Worm (Caenorhabditis elegans) whole organism, L4 larva: ENCODE results near the gene pycr-1.
A peak's percentile ranks its signal among the peaks of the same experiment; 100 is the strongest.

Experiments used
- F26F4.8 ChIP-seq: fragments of 200-800 bp; sonication (Bioruptor generic); conservative IDR thresholded peaks from 2 replicates; pipeline ENCODE4 v1.3.6; 2022; ENCODE audit warnings: missing genetic modification characterization, missing compliant biosample characterization
- F37D6.2 ChIP-seq: sonication (generic microtip); optimal IDR thresholded peaks from 2 replicates; lab custom pipeline; 2016; ENCODE audit warnings: mild to moderate bottlenecking, missing genetic modification characterization, missing compliant biosample characterization
- F44E2.7 ChIP-seq: fragments of 200-800 bp; sonication (Bioruptor generic); IDR thresholded peaks from 2 replicates; pipeline ENCODE4 v2.1.2; 2022; ENCODE audit warnings: missing genetic modification characterization, missing compliant biosample characterization
- R02D3.7 ChIP-seq: fragments of 150-350 bp; sonication (generic microtip); optimal IDR thresholded peaks from 3 replicates; lab custom pipeline; 2014; ENCODE audit warnings: missing biosample characterization, missing genetic modification characterization
- T26A8.4 ChIP-seq: fragments of 200-800 bp; sonication (Bioruptor generic); IDR thresholded peaks from 2 replicates; pipeline ENCODE4 v1.3.6; 2022; ENCODE audit warnings: missing genetic modification characterization, missing compliant biosample characterization
- Y48G9A.11 ChIP-seq: fragments of 200-800 bp; sonication (Bioruptor generic); IDR thresholded peaks from 2 replicates; pipeline ENCODE4 v1.3.6; 2022; ENCODE audit warnings: missing genetic modification reagents, missing genetic modification characterization, missing compliant biosample characterization
- Y75B8A.6 ChIP-seq: fragments of 200-800 bp; sonication (Bioruptor generic); IDR thresholded peaks from 2 replicates; pipeline ENCODE4 v1.3.6; 2022; ENCODE audit warnings: missing genetic modification reagents, missing genetic modification characterization, missing compliant biosample characterization
- aha-1 ChIP-seq: fragments of 150-350 bp; peaks from one replicate; lab custom pipeline; 2014; ENCODE audit warnings: missing biosample characterization, missing genetic modification characterization
- aly-2 ChIP-seq: sonication (generic microtip); optimal IDR thresholded peaks from 2 replicates; lab custom pipeline; 2018; ENCODE audit warnings: missing biosample characterization, missing genetic modification characterization
- ama-1 ChIP-seq: fragments of 150-350 bp; optimal IDR thresholded peaks from 2 replicates; lab custom pipeline; 2014; ENCODE audit warnings: inconsistent platforms, mixed read lengths
- ceh-20 ChIP-seq: fragments of 200-800 bp; sonication (Bioruptor generic); IDR thresholded peaks from 2 replicates; pipeline ENCODE4 v1.3.6; 2022; ENCODE audit warnings: missing genetic modification reagents, missing genetic modification characterization, missing compliant biosample characterization
- ceh-28 ChIP-seq: fragments of 150-350 bp; optimal IDR thresholded peaks from 2 replicates; lab custom pipeline; 2014; ENCODE audit warnings: missing biosample characterization, missing genetic modification reagents, missing genetic modification characterization
- ceh-32 ChIP-seq: sonication (generic microtip); optimal IDR thresholded peaks from 2 replicates; lab custom pipeline; 2016; ENCODE audit warnings: mild to moderate bottlenecking, missing genetic modification characterization, missing compliant biosample characterization; ENCODE audit not compliant: poor library complexity
- ceh-82 ChIP-seq: sonication (generic microtip); optimal IDR thresholded peaks from 2 replicates; lab custom pipeline; 2017; ENCODE audit warnings: missing biosample characterization, missing genetic modification characterization
- ces-1 ChIP-seq: fragments of 150-350 bp; sonication (generic microtip); optimal IDR thresholded peaks from 4 replicates; lab custom pipeline; 2014; ENCODE audit warnings: missing biosample characterization, missing genetic modification reagents, missing genetic modification characterization
- ctbp-1 ChIP-seq: fragments of 200-800 bp; sonication (Bioruptor generic); IDR thresholded peaks from 2 replicates; pipeline ENCODE4 v1.3.6; 2022; ENCODE audit warnings: missing genetic modification reagents, missing genetic modification characterization, missing compliant biosample characterization
- daf-12 ChIP-seq: fragments of 150-350 bp; optimal IDR thresholded peaks from 2 replicates; lab custom pipeline; 2014; ENCODE audit warnings: missing biosample characterization, missing genetic modification reagents, missing genetic modification characterization
- dpl-1 ChIP-seq: fragments of 150-350 bp; optimal IDR thresholded peaks from 2 replicates; lab custom pipeline; 2014; ENCODE audit warnings: missing biosample characterization, missing genetic modification reagents, missing genetic modification characterization
- egl-27 ChIP-seq: sonication (generic microtip); optimal IDR thresholded peaks from 3 replicates; lab custom pipeline; 2017; ENCODE audit warnings: missing biosample characterization, missing genetic modification reagents, missing genetic modification characterization
- fkh-10 ChIP-seq: fragments of 150-350 bp; optimal IDR thresholded peaks from 2 replicates; lab custom pipeline; 2014; ENCODE audit warnings: missing biosample characterization, missing genetic modification reagents, missing genetic modification characterization
- gei-8 ChIP-seq: fragments of 200-800 bp; sonication (Bioruptor generic); optimal IDR thresholded peaks from 2 replicates; lab custom pipeline; 2018; ENCODE audit warnings: mild to moderate bottlenecking, missing genetic modification characterization, missing compliant biosample characterization
- hlh-30 ChIP-seq: sonication (generic microtip); optimal IDR thresholded peaks from 2 replicates; lab custom pipeline; 2017; ENCODE audit warnings: antibody characterized with exemption, mild to moderate bottlenecking, missing genetic modification characterization, missing compliant biosample characterization; ENCODE audit not compliant: insufficient read depth
- hmg-1.1 ChIP-seq: fragments of 200-800 bp; sonication (Bioruptor generic); IDR thresholded peaks from 2 replicates; pipeline ENCODE4 v1.3.6; 2022; ENCODE audit warnings: missing genetic modification reagents, missing genetic modification characterization, missing compliant biosample characterization
- lim-7 ChIP-seq: fragments of 200-800 bp; sonication (Bioruptor generic); IDR thresholded peaks from 2 replicates; pipeline ENCODE4 v1.3.6; 2022; ENCODE audit warnings: missing genetic modification characterization, missing compliant biosample characterization
- lin-13 ChIP-seq: fragments of 150-350 bp; optimal IDR thresholded peaks from 2 replicates; lab custom pipeline; 2014; ENCODE audit warnings: missing biosample characterization, missing genetic modification reagents, missing genetic modification characterization
- lin-39 ChIP-seq: fragments of 150-350 bp; optimal IDR thresholded peaks from 2 replicates; lab custom pipeline; 2014; ENCODE audit warnings: missing biosample characterization, missing genetic modification reagents, missing genetic modification characterization
- lir-3 ChIP-seq: sonication (generic microtip); optimal IDR thresholded peaks from 2 replicates; lab custom pipeline; 2016; ENCODE audit warnings: mild to moderate bottlenecking, missing genetic modification characterization, missing compliant biosample characterization
- lsy-2 ChIP-seq, 2 experiments: fragments of 150-350 bp in 1 of 2; sonication (generic microtip) in 1 of 2; optimal IDR thresholded peaks; 2 replicates each; lab custom pipeline; 2014 to 2017; ENCODE audit warnings: missing biosample characterization in 2 of 2, missing genetic modification characterization in 2 of 2
- madf-5 ChIP-seq, 2 experiments: fragments of 200-800 bp; sonication (Bioruptor generic); IDR thresholded peaks; 2 replicates each; pipeline ENCODE4 v1.3.6; 2022; ENCODE audit warnings: missing compliant biosample characterization in 2 of 2, missing genetic modification characterization in 2 of 2
- mep-1 ChIP-seq: fragments of 150-350 bp; sonication (generic microtip); optimal IDR thresholded peaks from 3 replicates; lab custom pipeline; 2014; ENCODE audit warnings: missing biosample characterization, missing genetic modification characterization
- mxl-3 ChIP-seq: fragments of 200-800 bp; sonication (Bioruptor generic); optimal IDR thresholded peaks from 2 replicates; lab custom pipeline; 2018; ENCODE audit warnings: mild to moderate bottlenecking, missing genetic modification characterization, missing compliant biosample characterization
- nhr-10 ChIP-seq: fragments of 150-350 bp; optimal IDR thresholded peaks from 2 replicates; lab custom pipeline; 2014; ENCODE audit warnings: missing biosample characterization, missing genetic modification characterization
- nhr-11 ChIP-seq: fragments of 150-350 bp; optimal IDR thresholded peaks from 2 replicates; lab custom pipeline; 2014; ENCODE audit warnings: missing biosample characterization, missing genetic modification characterization
- nhr-111 ChIP-seq: fragments of 200-800 bp; sonication (Bioruptor generic); optimal IDR thresholded peaks from 2 replicates; lab custom pipeline; 2018; ENCODE audit warnings: mild to moderate bottlenecking, missing genetic modification characterization, missing compliant biosample characterization
- nhr-237 ChIP-seq: sonication (generic microtip); optimal IDR thresholded peaks from 2 replicates; lab custom pipeline; 2017; ENCODE audit warnings: missing biosample characterization, missing genetic modification characterization
- nhr-6 ChIP-seq: fragments of 150-350 bp; optimal IDR thresholded peaks from 2 replicates; lab custom pipeline; 2014; ENCODE audit warnings: missing biosample characterization, missing genetic modification characterization
- nhr-76 ChIP-seq: fragments of 150-350 bp; optimal IDR thresholded peaks from 2 replicates; lab custom pipeline; 2014; ENCODE audit warnings: missing biosample characterization, missing genetic modification characterization
- nhr-77 ChIP-seq: fragments of 150-350 bp; optimal IDR thresholded peaks from 2 replicates; lab custom pipeline; 2014; ENCODE audit warnings: missing biosample characterization, missing genetic modification characterization
- rbr-2 ChIP-seq: sonication (generic microtip); optimal IDR thresholded peaks from 2 replicates; lab custom pipeline; 2016; ENCODE audit warnings: missing genotype, missing genetic modification characterization, missing compliant biosample characterization
- sdz-12 ChIP-seq: fragments of 200-800 bp; sonication (Bioruptor generic); optimal IDR thresholded peaks from 2 replicates; lab custom pipeline; 2018; ENCODE audit warnings: mild to moderate bottlenecking, missing genetic modification characterization, missing compliant biosample characterization
- set-16 ChIP-seq: fragments of 200-800 bp; sonication (Bioruptor generic); IDR thresholded peaks from 2 replicates; pipeline ENCODE4 v1.3.6; 2022; ENCODE audit warnings: missing genetic modification reagents, missing genetic modification characterization, missing compliant biosample characterization
- snpc-1.2 ChIP-seq: fragments of 200-800 bp; sonication (Bioruptor generic); IDR thresholded peaks from 2 replicates; pipeline ENCODE4 v1.3.6; 2022; ENCODE audit warnings: missing genetic modification reagents, missing genetic modification characterization, missing compliant biosample characterization
- snpc-4 ChIP-seq: fragments of 150-350 bp; optimal IDR thresholded peaks from 2 replicates; lab custom pipeline; 2014; ENCODE audit warnings: missing biosample characterization, missing genetic modification characterization
- spr-3 ChIP-seq: fragments of 200-800 bp; sonication (Bioruptor generic); optimal IDR thresholded peaks from 2 replicates; lab custom pipeline; 2018; ENCODE audit warnings: mild to moderate bottlenecking, missing genetic modification characterization, missing compliant biosample characterization
- tag-97 ChIP-seq: fragments of 200-800 bp; sonication (Bioruptor generic); IDR thresholded peaks from 2 replicates; pipeline ENCODE4 v1.3.6; 2022; ENCODE audit warnings: missing genetic modification characterization, missing compliant biosample characterization
- unc-39 ChIP-seq: sonication (generic microtip); optimal IDR thresholded peaks from 2 replicates; lab custom pipeline; 2017; ENCODE audit warnings: missing biosample characterization, missing genetic modification characterization
- zag-1 ChIP-seq: fragments of 150-350 bp; optimal IDR thresholded peaks from 2 replicates; lab custom pipeline; 2014; ENCODE audit warnings: missing biosample characterization, missing genetic modification characterization
- zfp-2 ChIP-seq: sonication (generic microtip); optimal IDR thresholded peaks from 2 replicates; lab custom pipeline; 2016; ENCODE audit warnings: mild to moderate bottlenecking, missing genetic modification characterization, missing compliant biosample characterization
- zfp-3 ChIP-seq: fragments of 200-800 bp; sonication (Bioruptor generic); conservative IDR thresholded peaks from 2 replicates; pipeline ENCODE4 v1.3.6; 2022; ENCODE audit warnings: missing genetic modification reagents, missing genetic modification characterization, missing compliant biosample characterization
- zip-2 ChIP-seq: fragments of 150-350 bp; optimal IDR thresholded peaks from 2 replicates; lab custom pipeline; 2014; ENCODE audit warnings: missing biosample characterization, missing genetic modification characterization
- ztf-11 ChIP-seq: fragments of 150-350 bp; optimal IDR thresholded peaks from 2 replicates; lab custom pipeline; 2014; ENCODE audit warnings: missing biosample characterization, missing genetic modification characterization

pycr-1 gene

ce11 chrX:12105458-12105857, 41.2 kb upstream of the pycr-1 start:
- TF ChIP-seq set-16 (GFP tag; lab: Robert Waterston, UW) (peak; percentile 95), Y75B8A.6 (GFP tag; lab: Robert Waterston, UW) (no peak)

ce11 chrX:12106004-12106403, 40.6 kb upstream of the pycr-1 start:
- no peak for TF ChIP-seq nhr-10 (tag; lab: Kevin White, UChicago)
- no peak for TF ChIP-seq aly-2 (tag; lab: Kevin White, UChicago)
- TF ChIP-seq mxl-3 (GFP tag; lab: Kevin White, UChicago): peak; percentile 76
- peak; percentile 56 for TF ChIP-seq nhr-77 (tag; lab: Kevin White, UChicago)
- peak; percentile 93 for TF ChIP-seq snpc-1.2 (GFP tag; lab: Robert Waterston, UW)
- TF ChIP-seq F44E2.7 (GFP tag; lab: Robert Waterston, UW): 0 out of 2 replicates have a peak, but pooled peaks have one; percentile 77
- TF ChIP-seq F26F4.8 (GFP tag; lab: Robert Waterston, UW): no peak; the same call in 1 of the 2 replicates
- peak; percentile 97 for TF ChIP-seq ctbp-1 (GFP tag; lab: Robert Waterston, UW)
- TF ChIP-seq nhr-76 (tag; lab: Kevin White, UChicago): no peak
- no peak for TF ChIP-seq daf-12
- TF ChIP-seq lin-39 (tag; lab: Kevin White, UChicago): no peak
- TF ChIP-seq Y75B8A.6 (GFP tag; lab: Robert Waterston, UW): peak; percentile 90
- TF ChIP-seq R02D3.7: peak; percentile 10
- TF ChIP-seq spr-3 (GFP tag; lab: Kevin White, UChicago): peak; percentile 71
- peak; percentile 65 for TF ChIP-seq fkh-10 (GFP tag; lab: Kevin White, UChicago)
- no peak for TF ChIP-seq mep-1
- TF ChIP-seq hmg-1.1: peak; percentile 97
- TF ChIP-seq nhr-111 (GFP tag; lab: Kevin White, UChicago): peak; percentile 92
- peak; percentile 74 for TF ChIP-seq Y48G9A.11
- peak; percentile 83 for TF ChIP-seq gei-8 (GFP tag; lab: Kevin White, UChicago)
- no peak for TF ChIP-seq dpl-1 (GFP tag; lab: Kevin White, UChicago)
- no peak for TF ChIP-seq sdz-12 (GFP tag; lab: Kevin White, UChicago)
- no peak for TF ChIP-seq ztf-11 (tag; lab: Kevin White, UChicago)
- peak; percentile 96 for TF ChIP-seq aha-1 (tag; lab: Kevin White, UChicago)
- TF ChIP-seq set-16 (GFP tag; lab: Robert Waterston, UW): no peak
- peak; percentile 59 for TF ChIP-seq nhr-6 (tag; lab: Kevin White, UChicago)
- peak; percentile 98 for TF ChIP-seq lim-7 (GFP tag; lab: Robert Waterston, UW)
- TF ChIP-seq nhr-11 (tag; lab: Kevin White, UChicago): peak; percentile 52
- TF ChIP-seq unc-39 (tag; lab: Kevin White, UChicago): no peak
- TF ChIP-seq lir-3 (tag; lab: Kevin White, UChicago): peak; percentile 82
- TF ChIP-seq lsy-2 (tag; optimal IDR thresholded peaks at IDR 0.05; lab: Kevin White, UChicago): peak in 1 of 2 experiments; percentile 13
- no peak for TF ChIP-seq egl-27
- TF ChIP-seq ces-1 (GFP tag; lab: Kevin White, UChicago): peak; percentile 77
- peak in 1 of 2 experiments; percentile 88 for TF ChIP-seq madf-5 (GFP tag; IDR thresholded peaks at IDR 0.05; lab: Robert Waterston, UW)
- no peak for TF ChIP-seq ama-1 (lab: Kevin White, UChicago)
- TF ChIP-seq F37D6.2 (tag; lab: Kevin White, UChicago): peak; percentile 78
- TF ChIP-seq zip-2 (tag; lab: Kevin White, UChicago): peak; percentile 83
- TF ChIP-seq T26A8.4: peak; percentile 93
- TF ChIP-seq snpc-4 (tag; lab: Kevin White, UChicago): no peak
- peak; percentile 81 for TF ChIP-seq hlh-30 (tag; lab: Kevin White, UChicago)
- TF ChIP-seq rbr-2 (tag; lab: Kevin White, UChicago): peak; percentile 86
- TF ChIP-seq nhr-237: no peak
- no peak for TF ChIP-seq tag-97
- peak; percentile 62 for TF ChIP-seq zfp-2 (tag; lab: Kevin White, UChicago)
- TF ChIP-seq ceh-32 (tag; lab: Kevin White, UChicago): peak; percentile 71
- TF ChIP-seq lin-13 (GFP tag; lab: Kevin White, UChicago): peak; percentile 37
- TF ChIP-seq zag-1 (tag; lab: Kevin White, UChicago): peak; percentile 46
- TF ChIP-seq ceh-20: peak; percentile 87
- TF ChIP-seq ceh-82 (tag; lab: Kevin White, UChicago): no peak
- peak; percentile 76; the same call in 1 of the 2 replicates for TF ChIP-seq zfp-3
- TF ChIP-seq ceh-28: no peak
